Worm (Caenorhabditis elegans) whole organism, L4 larva: ENCODE measurements around the gene txt-18.

ENCODE experiments used
- F10B5.3 ChIP-seq: sonication (generic microtip); optimal IDR thresholded peaks from 2 replicates; lab custom pipeline; 2016; ENCODE audit warnings: mild to moderate bottlenecking, missing genetic modification characterization, missing compliant biosample characterization
- F37D6.2 ChIP-seq: sonication (generic microtip); optimal IDR thresholded peaks from 2 replicates; lab custom pipeline; 2016; ENCODE audit warnings: mild to moderate bottlenecking, missing genetic modification characterization, missing compliant biosample characterization
- F44E2.7 ChIP-seq: fragments of 200-800 bp; sonication (Bioruptor generic); IDR thresholded peaks from 2 replicates; pipeline ENCODE4 v2.1.2; 2022; ENCODE audit warnings: missing genetic modification characterization, missing compliant biosample characterization
- Y75B8A.6 ChIP-seq: fragments of 200-800 bp; sonication (Bioruptor generic); IDR thresholded peaks from 2 replicates; pipeline ENCODE4 v1.3.6; 2022; ENCODE audit warnings: missing genetic modification reagents, missing genetic modification characterization, missing compliant biosample characterization
- ZK337.2 ChIP-seq: fragments of 200-800 bp; sonication (Bioruptor generic); IDR thresholded peaks from 2 replicates; pipeline ENCODE4 v1.3.6; 2022; ENCODE audit warnings: missing genetic modification reagents, missing genetic modification characterization, missing compliant biosample characterization
- ZK546.5 ChIP-seq, 2 experiments: sonication (generic microtip); optimal IDR thresholded peaks; 2 replicates each; lab custom pipeline; 2017; ENCODE audit warnings: missing biosample characterization in 2 of 2, missing genetic modification characterization in 2 of 2
- aha-1 ChIP-seq: fragments of 150-350 bp; peaks from one replicate; lab custom pipeline; 2014; ENCODE audit warnings: missing biosample characterization, missing genetic modification characterization
- ceh-20 ChIP-seq: fragments of 200-800 bp; sonication (Bioruptor generic); IDR thresholded peaks from 2 replicates; pipeline ENCODE4 v1.3.6; 2022; ENCODE audit warnings: missing genetic modification reagents, missing genetic modification characterization, missing compliant biosample characterization
- ceh-32 ChIP-seq: sonication (generic microtip); optimal IDR thresholded peaks from 2 replicates; lab custom pipeline; 2016; ENCODE audit warnings: mild to moderate bottlenecking, missing genetic modification characterization, missing compliant biosample characterization; ENCODE audit not compliant: poor library complexity
- ceh-44 ChIP-seq: fragments of 200-800 bp; sonication (Bioruptor generic); IDR thresholded peaks from 2 replicates; pipeline ENCODE4 v1.3.6; 2022; ENCODE audit warnings: missing genetic modification reagents, missing genetic modification characterization, missing compliant biosample characterization
- ceh-62 ChIP-seq: sonication (generic microtip); optimal IDR thresholded peaks from 2 replicates; lab custom pipeline; 2017; ENCODE audit warnings: missing biosample characterization, missing genetic modification characterization
- ces-1 ChIP-seq: fragments of 150-350 bp; sonication (generic microtip); optimal IDR thresholded peaks from 4 replicates; lab custom pipeline; 2014; ENCODE audit warnings: missing biosample characterization, missing genetic modification reagents, missing genetic modification characterization
- cey-2 ChIP-seq: sonication (generic microtip); optimal IDR thresholded peaks from 3 replicates; lab custom pipeline; 2017; ENCODE audit warnings: missing genetic modification characterization, mild to moderate bottlenecking, missing compliant biosample characterization, antibody characterized with exemption, borderline replicate concordance; ENCODE audit not compliant: insufficient read depth
- daf-12 ChIP-seq: fragments of 150-350 bp; optimal IDR thresholded peaks from 2 replicates; lab custom pipeline; 2014; ENCODE audit warnings: missing biosample characterization, missing genetic modification reagents, missing genetic modification characterization
- dmd-6 ChIP-seq: fragments of 200-800 bp; sonication (Bioruptor generic); IDR thresholded peaks from 2 replicates; pipeline ENCODE4 v1.3.6; 2022; ENCODE audit warnings: missing genetic modification reagents, missing genetic modification characterization, missing compliant biosample characterization
- dmd-8 ChIP-seq: fragments of 200-800 bp; sonication (Bioruptor generic); IDR thresholded peaks from 2 replicates; pipeline ENCODE4 v1.3.6; 2022; ENCODE audit warnings: missing genetic modification characterization, missing compliant biosample characterization
- dpl-1 ChIP-seq: fragments of 150-350 bp; optimal IDR thresholded peaks from 2 replicates; lab custom pipeline; 2014; ENCODE audit warnings: missing biosample characterization, missing genetic modification reagents, missing genetic modification characterization
- duxl-1 ChIP-seq: sonication (generic microtip); optimal IDR thresholded peaks from 2 replicates; lab custom pipeline; 2016; ENCODE audit warnings: mild to moderate bottlenecking, missing genetic modification characterization, moderate library complexity, missing compliant biosample characterization; ENCODE audit not compliant: poor library complexity
- dve-1 ChIP-seq: sonication (generic microtip); optimal IDR thresholded peaks from 2 replicates; lab custom pipeline; 2017; ENCODE audit warnings: antibody characterized with exemption, mild to moderate bottlenecking, missing genetic modification characterization, missing compliant biosample characterization; ENCODE audit not compliant: insufficient read depth
- fkh-10 ChIP-seq: fragments of 150-350 bp; optimal IDR thresholded peaks from 2 replicates; lab custom pipeline; 2014; ENCODE audit warnings: missing biosample characterization, missing genetic modification reagents, missing genetic modification characterization
- hif-1 ChIP-seq, 2 experiments: sonication (generic microtip); optimal IDR thresholded peaks; 2 replicates each; lab custom pipeline; 2016 to 2017; ENCODE audit warnings: missing compliant biosample characterization in 2 of 2, missing genetic modification characterization in 2 of 2, missing genetic modification reagents in 2 of 2, missing genotype in 2 of 2, mild to moderate bottlenecking in 1 of 2
- hlh-30 ChIP-seq: sonication (generic microtip); optimal IDR thresholded peaks from 2 replicates; lab custom pipeline; 2017; ENCODE audit warnings: antibody characterized with exemption, mild to moderate bottlenecking, missing genetic modification characterization, missing compliant biosample characterization; ENCODE audit not compliant: insufficient read depth
- jun-1 ChIP-seq: fragments of 150-350 bp; optimal IDR thresholded peaks from 2 replicates; lab custom pipeline; 2014; ENCODE audit warnings: missing biosample characterization, missing genetic modification reagents, missing genetic modification characterization
- lin-1 ChIP-seq: fragments of 200-800 bp; sonication (Bioruptor generic); IDR thresholded peaks from 2 replicates; pipeline ENCODE4 v1.3.6; 2022; ENCODE audit warnings: missing genetic modification reagents, missing genetic modification characterization, missing compliant biosample characterization
- lin-13 ChIP-seq: fragments of 150-350 bp; optimal IDR thresholded peaks from 2 replicates; lab custom pipeline; 2014; ENCODE audit warnings: missing biosample characterization, missing genetic modification reagents, missing genetic modification characterization
- lin-38 ChIP-seq: fragments of 200-800 bp; sonication (Bioruptor generic); IDR thresholded peaks from 2 replicates; pipeline ENCODE4 v1.3.6; 2022; ENCODE audit warnings: missing genetic modification reagents, missing genetic modification characterization, missing compliant biosample characterization
- lin-39 ChIP-seq: fragments of 150-350 bp; optimal IDR thresholded peaks from 2 replicates; lab custom pipeline; 2014; ENCODE audit warnings: missing biosample characterization, missing genetic modification reagents, missing genetic modification characterization
- mdl-1 ChIP-seq, 2 experiments: fragments of 150-350 bp in 1 of 2; sonication (generic microtip) in 1 of 2; optimal IDR thresholded peaks; 2 replicates each; lab custom pipeline; 2014 to 2017; ENCODE audit warnings: missing biosample characterization in 2 of 2, missing genetic modification characterization in 2 of 2
- mep-1 ChIP-seq: fragments of 150-350 bp; sonication (generic microtip); optimal IDR thresholded peaks from 3 replicates; lab custom pipeline; 2014; ENCODE audit warnings: missing biosample characterization, missing genetic modification characterization
- mxl-3 ChIP-seq: fragments of 200-800 bp; sonication (Bioruptor generic); optimal IDR thresholded peaks from 2 replicates; lab custom pipeline; 2018; ENCODE audit warnings: mild to moderate bottlenecking, missing genetic modification characterization, missing compliant biosample characterization
- nhr-10 ChIP-seq: fragments of 150-350 bp; optimal IDR thresholded peaks from 2 replicates; lab custom pipeline; 2014; ENCODE audit warnings: missing biosample characterization, missing genetic modification characterization
- nhr-237 ChIP-seq: sonication (generic microtip); optimal IDR thresholded peaks from 2 replicates; lab custom pipeline; 2017; ENCODE audit warnings: missing biosample characterization, missing genetic modification characterization
- nhr-25 ChIP-seq: sonication (generic microtip); optimal IDR thresholded peaks from 2 replicates; lab custom pipeline; 2017; ENCODE audit warnings: missing genetic modification characterization, mild to moderate bottlenecking, missing compliant biosample characterization, antibody characterized with exemption, moderate library complexity, borderline replicate concordance; ENCODE audit not compliant: insufficient read depth
- nhr-28 ChIP-seq: fragments of 150-350 bp; optimal IDR thresholded peaks from 2 replicates; lab custom pipeline; 2014; ENCODE audit warnings: missing biosample characterization, missing genetic modification characterization
- nhr-41 ChIP-seq: fragments of 200-800 bp; sonication (Bioruptor generic); IDR thresholded peaks from 2 replicates; pipeline ENCODE4 v1.3.6; 2022; ENCODE audit warnings: missing genetic modification reagents, missing genetic modification characterization, missing compliant biosample characterization
- nhr-42 ChIP-seq: fragments of 200-800 bp; sonication (Bioruptor generic); IDR thresholded peaks from 2 replicates; pipeline ENCODE4 v1.3.6; 2022; ENCODE audit warnings: missing genetic modification characterization, missing compliant biosample characterization
- nhr-6 ChIP-seq: fragments of 150-350 bp; optimal IDR thresholded peaks from 2 replicates; lab custom pipeline; 2014; ENCODE audit warnings: missing biosample characterization, missing genetic modification characterization
- nhr-76 ChIP-seq: fragments of 150-350 bp; optimal IDR thresholded peaks from 2 replicates; lab custom pipeline; 2014; ENCODE audit warnings: missing biosample characterization, missing genetic modification characterization
- pha-4 ChIP-seq, 2 experiments: fragments of 150-350 bp in 1 of 2; fragments of 200-800 bp in 1 of 2; sonication (Bioruptor generic) in 1 of 2; IDR thresholded peaks in 1 of 2; optimal IDR thresholded peaks in 1 of 2; 2 replicates each; pipeline versions ENCODE4 v1.3.6 to Lab custom; 2014 to 2022; ENCODE audit warnings: missing genetic modification characterization in 2 of 2, missing genetic modification reagents in 2 of 2, missing biosample characterization in 1 of 2, missing compliant biosample characterization in 1 of 2
- pqm-1 ChIP-seq: sonication (generic microtip); optimal IDR thresholded peaks from 2 replicates; lab custom pipeline; 2017; ENCODE audit warnings: missing biosample characterization, missing genetic modification characterization
- spr-1 ChIP-seq: sonication (generic microtip); optimal IDR thresholded peaks from 2 replicates; lab custom pipeline; 2016; ENCODE audit warnings: mild to moderate bottlenecking, missing genetic modification characterization, missing compliant biosample characterization
- tra-1 ChIP-seq: fragments of 200-800 bp; sonication (Bioruptor generic); IDR thresholded peaks from 2 replicates; pipeline ENCODE4 v1.3.6; 2022; ENCODE audit warnings: missing genetic modification reagents, missing genetic modification characterization, missing compliant biosample characterization
- unc-39 ChIP-seq: sonication (generic microtip); optimal IDR thresholded peaks from 2 replicates; lab custom pipeline; 2017; ENCODE audit warnings: missing biosample characterization, missing genetic modification characterization
- zfp-2 ChIP-seq: sonication (generic microtip); optimal IDR thresholded peaks from 2 replicates; lab custom pipeline; 2016; ENCODE audit warnings: mild to moderate bottlenecking, missing genetic modification characterization, missing compliant biosample characterization
- ztf-11 ChIP-seq: fragments of 150-350 bp; optimal IDR thresholded peaks from 2 replicates; lab custom pipeline; 2014; ENCODE audit warnings: missing biosample characterization, missing genetic modification characterization

txt-18 gene

ce11 chrII:6379038-6379563, 35.2 kb downstream of the txt-18 start:
- TF ChIP-seq mdl-1 (tag; optimal IDR thresholded peaks at IDR 0.05; lab: Kevin White, UChicago) (peak in 1 of 2 experiments; percentile 27), nhr-28 (tag; lab: Kevin White, UChicago) (peak; percentile 54), mep-1 (tag; lab: Kevin White, UChicago) (peak; percentile 7), dmd-6 (GFP tag; lab: Robert Waterston, UW) (0 out of 2 replicates have a peak, but pooled peaks have one; percentile 12), hlh-30 (tag; lab: Kevin White, UChicago) (peak; percentile 57), ceh-20 (GFP tag; lab: Robert Waterston, UW) (no peak), nhr-6 (no peak)

- peak; percentile 75 for TF ChIP-seq aha-1 (tag; lab: Kevin White, UChicago)
- no peak for TF ChIP-seq nhr-76 (tag; lab: Kevin White, UChicago)
- TF ChIP-seq, all 104 proteins: peak for 1
Measured at ce11 chrII:6380866-6381265, 37.0 kb downstream of the txt-18 start, which contains the start of gene F58F12.12. Gene F58F12.12, plus strand, starts transcription at chrII:6381166.

ce11 chrII:6383183-6383695, 39.4 kb downstream of the txt-18 start, which contains the start of gene F58F12.1:
Gene F58F12.1, plus strand, starts transcription at chrII:6383645.
- TF ChIP-seq pha-4 (GFP tag; IDR thresholded peaks at IDR 0.05; lab: Robert Waterston, UW) = no peak
- no peak for TF ChIP-seq pha-4 (tag; optimal IDR thresholded peaks at IDR 0.05; lab: Kevin White, UChicago)
- TF ChIP-seq cey-2 (tag; lab: Kevin White, UChicago) = no peak
- no peak for TF ChIP-seq dmd-8 (GFP tag; lab: Robert Waterston, UW)
- peak; percentile 43 for TF ChIP-seq nhr-6
- TF ChIP-seq nhr-41 (GFP tag; lab: Robert Waterston, UW) = no peak
- no peak for TF ChIP-seq daf-12
- TF ChIP-seq lin-38 (GFP tag; lab: Robert Waterston, UW) = peak; percentile 94
- TF ChIP-seq Y75B8A.6 (GFP tag; lab: Robert Waterston, UW) = no peak
- peak; percentile 47; the same call in 1 of the 2 replicates for TF ChIP-seq ZK337.2
- no peak for TF ChIP-seq tra-1 (GFP tag; lab: Robert Waterston, UW)
- no peak for TF ChIP-seq duxl-1 (tag; lab: Kevin White, UChicago)
- TF ChIP-seq dmd-6 (GFP tag; lab: Robert Waterston, UW) = peak; percentile 14; the same call in 1 of the 2 replicates
- TF ChIP-seq lin-1 (GFP tag; lab: Robert Waterston, UW) = no peak
- TF ChIP-seq nhr-25 (tag; lab: Kevin White, UChicago) = no peak
- no peak for TF ChIP-seq fkh-10 (GFP tag; lab: Kevin White, UChicago)
- no peak for TF ChIP-seq nhr-42 (GFP tag; lab: Robert Waterston, UW)
- TF ChIP-seq F37D6.2 (tag; lab: Kevin White, UChicago) = no peak
- no peak for TF ChIP-seq pqm-1 (tag; lab: Kevin White, UChicago)
- TF ChIP-seq F44E2.7 (GFP tag; lab: Robert Waterston, UW) = no peak
- TF ChIP-seq dve-1 (tag; lab: Kevin White, UChicago) = peak; percentile 50
- no peak for TF ChIP-seq mxl-3 (GFP tag; lab: Kevin White, UChicago)
- no peak for TF ChIP-seq nhr-237
- TF ChIP-seq unc-39 (tag; lab: Kevin White, UChicago) = no peak
- TF ChIP-seq ztf-11 (tag; lab: Kevin White, UChicago) = no peak
- TF ChIP-seq zfp-2 (tag; lab: Kevin White, UChicago) = no peak
- TF ChIP-seq spr-1 (tag; lab: Kevin White, UChicago) = no peak
- no peak for TF ChIP-seq ceh-62 (tag; lab: Kevin White, UChicago)
- no peak for TF ChIP-seq nhr-10 (tag; lab: Kevin White, UChicago)
- no peak for TF ChIP-seq ceh-44 (GFP tag; lab: Robert Waterston, UW)
- no peak for TF ChIP-seq lin-39 (tag; lab: Kevin White, UChicago)
- no peak for TF ChIP-seq F10B5.3 (tag; lab: Kevin White, UChicago)
- no peak for TF ChIP-seq ces-1 (GFP tag; lab: Kevin White, UChicago)
- no peak for TF ChIP-seq ZK546.5 (tag; optimal IDR thresholded peaks at IDR 0.05; lab: Kevin White, UChicago)
- TF ChIP-seq mdl-1 (tag; optimal IDR thresholded peaks at IDR 0.05; lab: Kevin White, UChicago) = no peak
- no peak for TF ChIP-seq jun-1 (tag; lab: Kevin White, UChicago)
- TF ChIP-seq dpl-1 = peak; percentile 56
- peak; percentile 43 for TF ChIP-seq lin-13 (GFP tag; lab: Kevin White, UChicago)
- TF ChIP-seq hif-1 (tag; optimal IDR thresholded peaks at IDR 0.05; lab: Kevin White, UChicago) = peak in 1 of 2 experiments; percentile 75
- TF ChIP-seq ceh-32 (tag; lab: Kevin White, UChicago) = no peak
